Worm (Caenorhabditis elegans) whole organism, L1 larva: Measurements from ENCODE around the gene msp-51.
A peak's percentile ranks its signal among the peaks of the same experiment; 100 is the strongest.

Source experiments
- C16A3.4 ChIP-seq: fragments of 150-350 bp; optimal IDR thresholded peaks from 2 replicates; lab custom pipeline; 2014; ENCODE audit warnings: missing biosample characterization, missing genetic modification characterization
- C34B4.2 ChIP-seq: sonication (generic microtip); optimal IDR thresholded peaks from 2 replicates; lab custom pipeline; 2017; ENCODE audit warnings: mild to moderate bottlenecking, missing genetic modification characterization, missing compliant biosample characterization
- F16B12.6 ChIP-seq: fragments of 150-350 bp; optimal IDR thresholded peaks from 2 replicates; lab custom pipeline; 2014; ENCODE audit warnings: missing biosample characterization, missing genetic modification characterization
- ama-1 ChIP-seq: fragments of 150-350 bp; optimal IDR thresholded peaks from 2 replicates; lab custom pipeline; 2014
- blmp-1 ChIP-seq: fragments of 150-350 bp; optimal IDR thresholded peaks from 2 replicates; lab custom pipeline; 2014; ENCODE audit warnings: missing biosample characterization, missing genetic modification characterization
- ceh-88 ChIP-seq: fragments of 200-800 bp; sonication (Bioruptor generic); IDR thresholded peaks from 2 replicates; pipeline ENCODE4 v1.3.6; 2022; ENCODE audit warnings: missing genetic modification characterization, missing compliant biosample characterization
- ceh-90 ChIP-seq: sonication (generic microtip); optimal IDR thresholded peaks from 2 replicates; lab custom pipeline; 2016; ENCODE audit warnings: missing genetic modification characterization, missing compliant biosample characterization
- dpl-1 ChIP-seq, 3 experiments: fragments of 150-350 bp in 2 of 3; sonication (generic microtip) in 1 of 3; optimal IDR thresholded peaks; 2 replicates each; lab custom pipeline; 2014 to 2017; ENCODE audit warnings: missing biosample characterization in 3 of 3, missing genetic modification characterization in 3 of 3, missing genetic modification reagents in 3 of 3
- efl-1 ChIP-seq, 4 experiments: fragments of 150-350 bp; optimal IDR thresholded peaks in 3 of 4; peaks in 1 of 4; 1 replicate in 1 of 4; 2 replicates in 3 of 4; lab custom pipeline; 2014; ENCODE audit warnings: missing biosample characterization in 2 of 4, missing genetic modification characterization in 2 of 4, missing genetic modification reagents in 2 of 4
- egl-13 ChIP-seq: sonication (generic microtip); optimal IDR thresholded peaks from 2 replicates; lab custom pipeline; 2016; ENCODE audit warnings: missing genotype, missing genetic modification reagents, missing genetic modification characterization, missing compliant biosample characterization
- elt-2 ChIP-seq: sonication (generic microtip); optimal IDR thresholded peaks from 2 replicates; lab custom pipeline; 2016; ENCODE audit warnings: missing genetic modification characterization, mild to moderate bottlenecking, inconsistent platforms, missing compliant biosample characterization, missing genetic modification reagents
- elt-3 ChIP-seq, 6 experiments: fragments of 150-350 bp in 1 of 6; sonication (generic microtip); optimal IDR thresholded peaks; 2 replicates each; lab custom pipeline; 2017 to 2018; ENCODE audit warnings: missing biosample characterization in 6 of 6, missing genetic modification characterization in 6 of 6, inconsistent platforms in 1 of 6
- fkh-8 ChIP-seq: sonication (generic microtip); optimal IDR thresholded peaks from 2 replicates; lab custom pipeline; 2016; ENCODE audit warnings: mild to moderate bottlenecking, missing genetic modification characterization, missing compliant biosample characterization
- grh-1 ChIP-seq: fragments of 200-800 bp; sonication (Bioruptor generic); IDR thresholded peaks from 2 replicates; pipeline ENCODE4 v1.3.6; 2022; ENCODE audit warnings: missing genetic modification reagents, missing genetic modification characterization, missing compliant biosample characterization
- hlh-17 ChIP-seq: fragments of 200-800 bp; sonication (Bioruptor generic); optimal IDR thresholded peaks from 2 replicates; lab custom pipeline; 2018; ENCODE audit warnings: missing genetic modification characterization, mild to moderate bottlenecking, missing compliant biosample characterization, moderate library complexity, borderline replicate concordance
- hpl-2 ChIP-seq: fragments of 150-350 bp; optimal IDR thresholded peaks from 2 replicates; lab custom pipeline; 2014; ENCODE audit warnings: missing biosample characterization, missing genetic modification reagents, missing genetic modification characterization
- isw-1 ChIP-seq: fragments of 200-800 bp; sonication (Bioruptor generic); IDR thresholded peaks from 2 replicates; pipeline ENCODE4 v1.3.6; 2022; ENCODE audit warnings: missing genetic modification characterization, missing compliant biosample characterization
- jun-1 ChIP-seq: fragments of 150-350 bp; optimal IDR thresholded peaks from 2 replicates; lab custom pipeline; 2014; ENCODE audit warnings: missing biosample characterization, missing genetic modification reagents, missing genetic modification characterization
- lin-15B ChIP-seq: fragments of 150-350 bp; sonication (generic microtip); optimal IDR thresholded peaks from 3 replicates; lab custom pipeline; 2014; ENCODE audit warnings: missing biosample characterization, missing genetic modification characterization
- lin-35 ChIP-seq, 2 experiments: fragments of 150-350 bp; optimal IDR thresholded peaks; 2 replicates each; lab custom pipeline; 2014; ENCODE audit warnings: missing biosample characterization in 2 of 2, missing genetic modification characterization in 2 of 2, missing genetic modification reagents in 2 of 2
- lsy-2 ChIP-seq, 2 experiments: fragments of 150-350 bp; optimal IDR thresholded peaks; 2 replicates each; lab custom pipeline; 2014; ENCODE audit warnings: missing biosample characterization in 2 of 2, missing genetic modification characterization in 2 of 2
- mef-2 ChIP-seq: fragments of 150-350 bp; optimal IDR thresholded peaks from 2 replicates; lab custom pipeline; 2014; ENCODE audit warnings: missing biosample characterization, missing genetic modification characterization
- mep-1 ChIP-seq: fragments of 150-350 bp; optimal IDR thresholded peaks from 2 replicates; lab custom pipeline; 2014; ENCODE audit warnings: missing biosample characterization, missing genetic modification characterization
- nhr-12 ChIP-seq: sonication (generic microtip); optimal IDR thresholded peaks from 2 replicates; lab custom pipeline; 2017; ENCODE audit warnings: missing biosample characterization, missing genetic modification characterization
- nhr-19 ChIP-seq: fragments of 200-800 bp; sonication (Bioruptor generic); conservative IDR thresholded peaks from 2 replicates; pipeline ENCODE4 v1.3.6; 2022; ENCODE audit warnings: missing genetic modification characterization, missing compliant biosample characterization
- nhr-20 ChIP-seq: sonication (generic microtip); optimal IDR thresholded peaks from 2 replicates; lab custom pipeline; 2016; ENCODE audit warnings: mild to moderate bottlenecking, missing genetic modification characterization, missing compliant biosample characterization
- nhr-47 ChIP-seq: sonication (generic microtip); optimal IDR thresholded peaks from 2 replicates; lab custom pipeline; 2016; ENCODE audit warnings: mild to moderate bottlenecking, missing genetic modification characterization, moderate library complexity, missing compliant biosample characterization
- nhr-71 ChIP-seq: sonication (generic microtip); optimal IDR thresholded peaks from 2 replicates; lab custom pipeline; 2016; ENCODE audit warnings: mild to moderate bottlenecking, missing genetic modification characterization, moderate library complexity, missing compliant biosample characterization
- nhr-77 ChIP-seq: fragments of 150-350 bp; optimal IDR thresholded peaks from 2 replicates; lab custom pipeline; 2014; ENCODE audit warnings: missing biosample characterization, missing genetic modification characterization
- nhr-85 ChIP-seq: sonication (generic microtip); peaks from one replicate; lab custom pipeline; 2016; ENCODE audit warnings: missing genetic modification characterization, inconsistent platforms, missing compliant biosample characterization
- nhr-90 ChIP-seq: sonication (generic microtip); optimal IDR thresholded peaks from 2 replicates; lab custom pipeline; 2016; ENCODE audit warnings: mild to moderate bottlenecking, missing genetic modification characterization, missing compliant biosample characterization; ENCODE audit not compliant: poor library complexity
- pag-3 ChIP-seq: sonication (generic microtip); optimal IDR thresholded peaks from 2 replicates; lab custom pipeline; 2017; ENCODE audit warnings: missing genetic modification characterization, mild to moderate bottlenecking, missing compliant biosample characterization, antibody characterized with exemption, borderline replicate concordance; ENCODE audit not compliant: insufficient read depth
- snpc-4 ChIP-seq: fragments of 150-350 bp; optimal IDR thresholded peaks from 2 replicates; lab custom pipeline; 2014; ENCODE audit warnings: missing biosample characterization, missing genetic modification characterization
- sptf-1 ChIP-seq: fragments of 150-350 bp; optimal IDR thresholded peaks from 2 replicates; lab custom pipeline; 2014; ENCODE audit warnings: missing biosample characterization, missing genetic modification characterization
- sup-37 ChIP-seq: fragments of 200-800 bp; sonication (Bioruptor generic); optimal IDR thresholded peaks from 2 replicates; lab custom pipeline; 2018; ENCODE audit warnings: mild to moderate bottlenecking, missing genetic modification characterization, missing compliant biosample characterization
- swsn-7 ChIP-seq: sonication (generic microtip); optimal IDR thresholded peaks from 2 replicates; lab custom pipeline; 2016; ENCODE audit warnings: missing genetic modification characterization, missing compliant biosample characterization
- tlp-1 ChIP-seq: fragments of 150-350 bp; optimal IDR thresholded peaks from 2 replicates; lab custom pipeline; 2014; ENCODE audit warnings: missing biosample characterization, missing genetic modification characterization
- unc-130 ChIP-seq: fragments of 150-350 bp; optimal IDR thresholded peaks from 2 replicates; lab custom pipeline; 2017; ENCODE audit warnings: missing biosample characterization, missing genetic modification characterization, inconsistent platforms
- unc-30 ChIP-seq: sonication (generic microtip); optimal IDR thresholded peaks from 2 replicates; lab custom pipeline; 2017; ENCODE audit warnings: missing biosample characterization, missing genetic modification characterization
- unc-62 ChIP-seq: fragments of 150-350 bp; optimal IDR thresholded peaks from 2 replicates; lab custom pipeline; 2014; ENCODE audit warnings: missing biosample characterization, missing genetic modification reagents, missing genetic modification characterization
- unc-98 ChIP-seq: fragments of 200-800 bp; sonication (Bioruptor generic); IDR thresholded peaks from 2 replicates; pipeline ENCODE4 v1.3.6; 2022; ENCODE audit warnings: missing genetic modification characterization, missing compliant biosample characterization

msp-51 gene

DNA sequence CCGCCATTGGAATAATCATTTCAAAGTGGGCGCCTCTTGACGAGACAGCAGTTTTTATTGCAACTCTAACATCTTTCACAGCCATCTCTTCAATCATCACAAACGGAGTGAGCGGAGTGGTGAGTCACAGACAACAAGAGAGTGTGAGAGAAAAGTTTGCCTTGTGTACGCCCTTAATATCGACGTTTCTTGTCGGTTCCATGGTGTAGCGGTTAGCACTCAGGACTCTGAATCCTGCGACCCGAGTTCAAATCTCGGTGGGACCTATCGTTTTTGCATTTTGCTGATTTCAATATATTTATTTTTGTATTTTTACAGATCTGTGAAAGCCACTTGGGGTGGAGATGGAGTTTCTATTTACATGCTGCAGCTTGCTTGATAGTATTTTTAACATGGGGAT is 39.4 kb upstream of the msp-51 start (continued):
- no peak for TF ChIP-seq mef-2 (tag; lab: Kevin White, UChicago)
- TF ChIP-seq ceh-90 (tag; lab: Kevin White, UChicago): no peak
- peak; percentile 79 for TF ChIP-seq nhr-47 (tag; lab: Kevin White, UChicago)
- TF ChIP-seq fkh-8 (tag; lab: Kevin White, UChicago): no peak
- peak; percentile 70 for TF ChIP-seq nhr-90
- peak; percentile 69 for TF ChIP-seq nhr-71 (tag; lab: Kevin White, UChicago)
- peak; percentile 9 to 52 (median 38) for TF ChIP-seq dpl-1 (GFP tag; optimal IDR thresholded peaks at IDR 0.05; lab: Kevin White, UChicago)
- peak; percentile 14 for TF ChIP-seq jun-1
- no peak for TF ChIP-seq hpl-2 (GFP tag; lab: Kevin White, UChicago)
- TF ChIP-seq F16B12.6 (tag; lab: Kevin White, UChicago): no peak
- no peak for TF ChIP-seq nhr-12
- TF ChIP-seq C34B4.2 (tag; lab: Kevin White, UChicago): no peak
- TF ChIP-seq sup-37 (GFP tag; lab: Kevin White, UChicago): no peak
- TF ChIP-seq unc-62 (GFP tag; lab: Kevin White, UChicago): no peak
- TF ChIP-seq unc-98: no peak

DNA sequence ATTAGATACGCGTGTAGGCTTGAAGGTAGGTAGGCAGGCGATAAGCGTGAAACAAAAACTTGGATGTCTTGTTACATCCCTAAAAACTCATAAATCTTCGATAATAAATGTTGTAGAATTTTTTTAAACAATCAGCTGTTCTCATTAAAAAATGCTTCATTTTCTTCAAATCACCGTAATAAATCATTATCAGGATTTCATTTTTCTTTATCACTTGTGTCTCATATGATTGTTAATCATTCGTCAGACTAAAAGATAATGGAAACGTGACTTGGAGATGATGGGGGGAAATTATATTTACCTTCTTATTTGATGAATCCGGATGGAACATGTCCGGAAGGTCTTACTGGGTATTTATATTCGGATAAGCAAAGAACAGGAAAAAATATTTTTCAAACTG is 38.3 kb upstream of the msp-51 start:
- TF ChIP-seq C16A3.4 (tag; lab: Kevin White, UChicago) (no peak), ama-1 (no peak), nhr-77 (tag; lab: Kevin White, UChicago) (no peak), isw-1 (GFP tag; lab: Robert Waterston, UW) (no peak), hlh-17 (GFP tag; lab: Kevin White, UChicago) (no peak), tlp-1 (no peak), ceh-90 (tag; lab: Kevin White, UChicago) (no peak), ceh-88 (GFP tag; lab: Robert Waterston, UW) (no peak), F16B12.6 (tag; lab: Kevin White, UChicago) (no peak), lin-35 (GFP tag; optimal IDR thresholded peaks at IDR 0.05; lab: Kevin White, UChicago) (peak in 1 of 2 experiments; percentile 38), blmp-1 (tag; lab: Kevin White, UChicago) (peak; percentile 76), elt-3 (tag; optimal IDR thresholded peaks at IDR 0.05; lab: Kevin White, UChicago) (peak in 2 of 6 experiments; percentile 65 to 78), nhr-20 (tag; lab: Kevin White, UChicago) (peak; percentile 8), unc-30 (tag; lab: Kevin White, UChicago) (no peak), grh-1 (GFP tag; lab: Robert Waterston, UW) (no peak), sptf-1 (tag; lab: Kevin White, UChicago) (no peak), pag-3 (tag; lab: Kevin White, UChicago) (no peak), nhr-85 (tag; lab: Kevin White, UChicago) (peak; percentile 55)

DNA sequence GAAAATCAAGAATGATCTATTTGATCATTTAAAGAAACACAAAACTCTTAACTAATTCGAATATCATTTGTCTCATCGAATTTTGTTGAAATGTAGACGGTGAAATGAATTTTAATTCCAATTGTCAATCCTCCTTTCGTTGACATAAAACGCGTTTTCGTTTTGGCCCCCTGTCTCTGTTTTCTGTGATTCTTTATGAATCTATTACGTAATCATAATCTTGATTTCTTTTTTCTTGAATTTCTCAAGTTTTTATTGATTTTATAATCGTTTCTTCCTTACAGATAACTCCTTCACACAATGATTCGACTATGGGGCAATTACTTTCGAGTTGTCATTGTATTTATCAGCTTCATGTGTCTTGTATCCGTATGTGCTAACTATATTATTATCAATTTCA is 37.0 kb upstream of the msp-51 start, which contains the start of gene Y4C6B.3:
Gene Y4C6B.3, plus strand, starts transcription at position 301 of the 400 bp plus-strand sequence.
- TF ChIP-seq nhr-20 (tag; lab: Kevin White, UChicago) (no peak), elt-3 (tag; optimal IDR thresholded peaks at IDR 0.05; lab: Kevin White, UChicago) (peak in 1 of 6 experiments; percentile 39)

DNA sequence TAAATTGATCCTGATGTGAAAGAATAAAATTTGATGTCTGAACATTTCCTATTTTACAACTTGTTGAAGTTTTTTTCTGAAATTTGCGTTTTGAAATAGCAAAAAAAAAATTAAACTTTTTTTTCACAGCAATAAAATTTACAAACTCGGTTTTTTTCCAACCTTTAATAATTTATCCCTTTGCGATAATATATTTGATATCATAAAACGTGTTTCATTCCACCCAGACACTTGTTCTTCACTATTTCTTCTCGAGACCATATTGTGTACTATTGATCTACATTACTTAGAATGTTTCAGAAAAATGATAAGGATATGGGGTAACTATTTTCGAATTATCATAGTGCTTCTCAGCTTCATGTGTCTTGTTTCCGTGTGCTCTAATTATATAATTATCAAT is 31.0 kb upstream of the msp-51 start, which contains the start of gene Y4C6B.4:
Gene Y4C6B.4, plus strand, starts transcription at position 301 of the 400 bp plus-strand sequence.
- TF ChIP-seq snpc-4 (tag; lab: Kevin White, UChicago) (no peak), unc-130 (no peak)

DNA sequence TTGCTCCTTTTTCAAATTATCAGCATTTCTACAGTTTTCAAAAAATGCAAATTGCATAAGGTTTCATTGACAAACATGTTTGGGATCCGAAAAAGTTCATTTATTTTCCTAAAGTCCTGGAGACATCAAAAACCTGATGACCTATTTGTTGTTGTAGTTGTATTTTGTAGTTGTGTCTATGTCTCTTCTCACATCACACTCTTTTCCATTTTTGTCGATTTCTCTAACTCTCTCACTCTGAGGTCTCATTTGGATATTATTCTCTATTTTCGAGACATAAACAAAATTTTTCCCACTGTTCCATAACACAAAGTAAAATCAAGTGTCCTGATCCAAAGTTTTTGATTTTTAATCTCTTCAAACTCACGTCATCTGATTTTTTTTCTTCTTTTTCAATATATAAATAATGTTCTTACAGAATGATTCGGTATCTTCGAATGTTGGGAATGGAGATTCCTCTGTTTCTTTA is 23.7 kb upstream of the msp-51 start, which contains the start of gene slc-46A:
Gene slc-46A, plus strand, starts transcription at position 419 of the 469 bp plus-strand sequence.
- peak; percentile 26 for TF ChIP-seq nhr-71 (tag; lab: Kevin White, UChicago)
- TF ChIP-seq elt-3 (tag; optimal IDR thresholded peaks at IDR 0.05; lab: Kevin White, UChicago): peak in 1 of 6 experiments; percentile 8
- peak; percentile 43 for TF ChIP-seq nhr-20 (tag; lab: Kevin White, UChicago)
- TF ChIP-seq nhr-12: no peak
- TF ChIP-seq mep-1 (tag; lab: Kevin White, UChicago): peak; percentile 20
- TF ChIP-seq lin-35 (GFP tag; optimal IDR thresholded peaks at IDR 0.05; lab: Kevin White, UChicago): peak in 1 of 2 experiments; percentile 37
- TF ChIP-seq hlh-17 (GFP tag; lab: Kevin White, UChicago): no peak
- TF ChIP-seq efl-1 (optimal IDR thresholded peaks at IDR 0.05; lab: Kevin White, UChicago): peak; percentile 49 to 50
- TF ChIP-seq efl-1 (GFP tag; optimal IDR thresholded peaks at IDR 0.05 in 1 of 2; lab: Kevin White, UChicago): peak in 1 of 2 experiments; percentile 18
- no peak for TF ChIP-seq lin-15B (tag; lab: Kevin White, UChicago)
- peak; percentile 24 for TF ChIP-seq swsn-7 (tag; lab: Kevin White, UChicago)
- no peak for TF ChIP-seq egl-13 (tag; lab: Kevin White, UChicago)
- peak; percentile 2 for TF ChIP-seq elt-2 (tag; lab: Kevin White, UChicago)
- TF ChIP-seq nhr-85 (tag; lab: Kevin White, UChicago): peak; percentile 77
- TF ChIP-seq snpc-4 (tag; lab: Kevin White, UChicago): peak; percentile 51
- TF ChIP-seq nhr-19 (GFP tag; lab: Robert Waterston, UW): no peak
- TF ChIP-seq dpl-1 (GFP tag; optimal IDR thresholded peaks at IDR 0.05; lab: Kevin White, UChicago): peak in 2 of 3 experiments; percentile 0 to 8
- TF ChIP-seq lsy-2 (tag; optimal IDR thresholded peaks at IDR 0.05; lab: Kevin White, UChicago): peak; percentile 20 to 24
